Worm (Caenorhabditis elegans): ENCODE measurements around the gene Y45F3A.4.

Y45F3A.4 gene

ce11 chrIII:10599699-10600098 lies 24.5 kb upstream of the Y45F3A.4 start (continued):
- no peak for TF ChIP-seq ztf-1 (GFP tag; conservative IDR thresholded peaks at IDR 0.05)

ce11 chrIII:10596387-10596786 lies 21.2 kb upstream of the Y45F3A.4 start, which contains the start of gene Y39A1A.3:
Y39A1A.3 (minus strand) TSS chrIII:10596487.
- no peak for TF ChIP-seq aly-2 (tag; optimal IDR thresholded peaks at IDR 0.05)
- TF ChIP-seq nhr-77 (tag; optimal IDR thresholded peaks at IDR 0.05): no peak
- no peak for TF ChIP-seq egl-27 (tag; optimal IDR thresholded peaks at IDR 0.05)
- no peak for TF ChIP-seq F13H6.1 (tag; optimal IDR thresholded peaks at IDR 0.05)
- TF ChIP-seq alr-1 (tag; optimal IDR thresholded peaks at IDR 0.05): no peak
- TF ChIP-seq sma-3 (GFP tag; optimal IDR thresholded peaks at IDR 0.05): no peak
- TF ChIP-seq lsy-2 (tag; optimal IDR thresholded peaks at IDR 0.05): no peak
- TF ChIP-seq C34F6.9 (tag; optimal IDR thresholded peaks at IDR 0.05): no peak
- no peak for TF ChIP-seq mab-5 (tag; optimal IDR thresholded peaks at IDR 0.05)
- no peak for TF ChIP-seq mbf-1 (tag; optimal IDR thresholded peaks at IDR 0.05)
- TF ChIP-seq elt-3 (tag; optimal IDR thresholded peaks at IDR 0.05): no peak
- TF ChIP-seq dmd-4 (tag; optimal IDR thresholded peaks at IDR 0.05): no peak
- TF ChIP-seq ztf-4 (tag; optimal IDR thresholded peaks at IDR 0.05): no peak
- TF ChIP-seq ztf-1 (GFP tag; conservative IDR thresholded peaks at IDR 0.05): no peak

ce11 chrIII:10595066-10595465 lies 19.8 kb upstream of the Y45F3A.4 start, which contains the start of gene Y45F3A.9:
Y45F3A.9 (minus strand) TSS chrIII:10595166.
- TF ChIP-seq nhr-25 (tag; optimal IDR thresholded peaks at IDR 0.05): no peak
- TF ChIP-seq nhr-237 (tag; optimal IDR thresholded peaks at IDR 0.05): no peak
- no peak for TF ChIP-seq ZK546.5 (tag; optimal IDR thresholded peaks at IDR 0.05)
- no peak for TF ChIP-seq lin-13 (GFP tag; optimal IDR thresholded peaks at IDR 0.05)

ce11 chrIII:10592729-10593128 lies 17.5 kb upstream of the Y45F3A.4 start, which contains the start of gene Y45F3A.8:
Y45F3A.8 (minus strand) TSS chrIII:10592829.
- no peak for TF ChIP-seq crh-2 (tag; optimal IDR thresholded peaks at IDR 0.05)
- TF ChIP-seq nhr-11 (tag; optimal IDR thresholded peaks at IDR 0.05): no peak
- TF ChIP-seq elt-3 (tag; optimal IDR thresholded peaks at IDR 0.05): no peak
- TF ChIP-seq ztf-4 (tag; optimal IDR thresholded peaks at IDR 0.05): no peak
- TF ChIP-seq nhr-10 (tag; optimal IDR thresholded peaks at IDR 0.05): no peak
- TF ChIP-seq ceh-16 (tag; optimal IDR thresholded peaks at IDR 0.05): no peak
- TF ChIP-seq alr-1 (tag; optimal IDR thresholded peaks at IDR 0.05): no peak
- no peak for TF ChIP-seq nhr-6 (tag; optimal IDR thresholded peaks at IDR 0.05)
- TF ChIP-seq ztf-1 (GFP tag; conservative IDR thresholded peaks at IDR 0.05): no peak
- TF ChIP-seq aly-2 (tag; optimal IDR thresholded peaks at IDR 0.05): no peak
- no peak for TF ChIP-seq snpc-4 (tag; optimal IDR thresholded peaks at IDR 0.05)

- no peak for TF ChIP-seq lin-39 (tag; optimal IDR thresholded peaks at IDR 0.05)
- TF ChIP-seq sma-9 (GFP tag; optimal IDR thresholded peaks at IDR 0.05): no peak
- no peak for TF ChIP-seq sma-9 (tag; optimal IDR thresholded peaks at IDR 0.05)
- TF ChIP-seq C34F6.9 (tag; optimal IDR thresholded peaks at IDR 0.05): no peak
- no peak for TF ChIP-seq ceh-82 (tag; optimal IDR thresholded peaks at IDR 0.05)
- no peak for TF ChIP-seq unc-39 (tag; optimal IDR thresholded peaks at IDR 0.05)
- TF ChIP-seq nhr-129 (tag; optimal IDR thresholded peaks at IDR 0.05): no peak
- no peak for TF ChIP-seq F13H6.1 (tag; optimal IDR thresholded peaks at IDR 0.05)
- TF ChIP-seq nhr-25 (tag; optimal IDR thresholded peaks at IDR 0.05): no peak
- TF ChIP-seq sma-3 (GFP tag; optimal IDR thresholded peaks at IDR 0.05): no peak
- no peak for TF ChIP-seq ztf-11 (tag; optimal IDR thresholded peaks at IDR 0.05)
- no peak for TF ChIP-seq crh-2 (tag; optimal IDR thresholded peaks at IDR 0.05)
- no peak for TF ChIP-seq egl-27 (tag; optimal IDR thresholded peaks at IDR 0.05)
- no peak for TF ChIP-seq ceh-16 (tag; optimal IDR thresholded peaks at IDR 0.05)
- no peak for TF ChIP-seq ZK546.5 (tag; optimal IDR thresholded peaks at IDR 0.05)
Measured at ce11 chrIII:10592074-10592473, 16.9 kb upstream of the Y45F3A.4 start.

ce11 chrIII:10586243-10586642 lies 11.0 kb upstream of the Y45F3A.4 start, which contains the start of gene Y45F3A.5:
Y45F3A.5 (minus strand) TSS chrIII:10586343.
- TF ChIP-seq elt-3 (tag; optimal IDR thresholded peaks at IDR 0.05): no peak
- TF ChIP-seq F13H6.1 (tag; optimal IDR thresholded peaks at IDR 0.05): no peak
- TF ChIP-seq ceh-82 (tag; optimal IDR thresholded peaks at IDR 0.05): no peak
- TF ChIP-seq elt-1 (tag; optimal IDR thresholded peaks at IDR 0.05): no peak
- TF ChIP-seq unc-55 (GFP tag; optimal IDR thresholded peaks at IDR 0.05): no peak
- TF ChIP-seq ceh-16 (tag; optimal IDR thresholded peaks at IDR 0.05): no peak
